2 fruit fly cellular contexts compared by ENCODE assay signal in genomic region chr3L:959188-959868, dm6.
TF ChIP-seq lines count a peak whose summit lies in the region.

No protein-coding gene starts in this region.

TF ChIP-seq in whole organism, embryonic, 481 proteins besides CTCF, POLR2A, EP300 and RAD21 (continued from another document):
- TF ChIP-seq gro (GFP tag; optimal IDR thresholded peaks at IDR 0.05; lab: Kevin White, UChicago) (peak; percentile 26), CG14965 (GFP tag; optimal IDR thresholded peaks at IDR 0.05; lab: Kevin White, UChicago; ENCODE audit: borderline replicate concordance) (peak; percentile 31), CG9876 (GFP tag; optimal IDR thresholded peaks at IDR 0.05; lab: Kevin White, UChicago) (no peak), CG10565 (GFP tag; optimal IDR thresholded peaks at IDR 0.05; lab: Kevin White, UChicago) (no peak), Ptx1 (GFP tag; IDR thresholded peaks at IDR 0.05; lab: Robert Waterston, UW) (no peak), vvl (GFP tag; IDR thresholded peaks at IDR 0.05; lab: Robert Waterston, UW) (peak; percentile 40; the same call in 1 of the 2 replicates), sd (tag; optimal IDR thresholded peaks at IDR 0.05; lab: Kevin White, UChicago) (peak; percentile 12), ci (GFP tag; IDR thresholded peaks at IDR 0.05; lab: Robert Waterston, UW) (0 out of 3 replicates have a peak, but pooled peaks have one; percentile 13), Dek (tag; optimal IDR thresholded peaks at IDR 0.05; lab: Kevin White, UChicago) (no peak), CG8478 (optimal IDR thresholded peaks at IDR 0.05; lab: Kevin White, UChicago) (no peak), CG7786 (GFP tag; optimal IDR thresholded peaks at IDR 0.05; lab: Kevin White, UChicago) (no peak), D19A (tag; optimal IDR thresholded peaks at IDR 0.05; lab: Kevin White, UChicago) (peak; percentile 81), CG8765 (GFP tag; IDR thresholded peaks at IDR 0.05; lab: Robert Waterston, UW) (no peak), Med (GFP tag; lab: Kevin White, UChicago) (peak; percentile 50), ase (GFP tag; IDR thresholded peaks at IDR 0.05; lab: Robert Waterston, UW) (no peak), CG12391 (tag; optimal IDR thresholded peaks at IDR 0.05; lab: Kevin White, UChicago) (no peak), yki (optimal IDR thresholded peaks at IDR 0.05; lab: Kevin White, UChicago) (peak; percentile 31), Hr3 (GFP tag; optimal IDR thresholded peaks at IDR 0.05; lab: Kevin White, UChicago) (no peak), nom (GFP tag; optimal IDR thresholded peaks at IDR 0.05; lab: Kevin White, UChicago) (peak; percentile 8), grn (GFP tag; optimal IDR thresholded peaks at IDR 0.05; lab: Kevin White, UChicago) (peak; percentile 69), sens (GFP tag; lab: Kevin White, UChicago) (peak; percentile 73), chinmo (GFP tag; IDR thresholded peaks at IDR 0.05; lab: Robert Waterston, UW; ENCODE audit: partially characterized antibody) (peak; percentile 76; the same call in 1 of the 4 replicates), Dip3 (GFP tag; optimal IDR thresholded peaks at IDR 0.05; lab: Kevin White, UChicago) (no peak), CG32532 (GFP tag; IDR thresholded peaks at IDR 0.05; lab: Robert Waterston, UW) (peak; percentile 37; the same call in 1 of the 2 replicates), kni (GFP tag; optimal IDR thresholded peaks at IDR 0.05; lab: Kevin White, UChicago) (peak; percentile 13), lab (GFP tag; optimal IDR thresholded peaks at IDR 0.05; lab: Kevin White, UChicago) (peak; percentile 19), Jarid2 (GFP tag; optimal IDR thresholded peaks at IDR 0.05; lab: Kevin White, UChicago) (peak; percentile 71), CG10209 (GFP tag; optimal IDR thresholded peaks at IDR 0.05; lab: Kevin White, UChicago) (no peak), gcm (GFP tag; optimal IDR thresholded peaks at IDR 0.05; lab: Kevin White, UChicago) (no peak), CG15514 (GFP tag; optimal IDR thresholded peaks at IDR 0.05; lab: Kevin White, UChicago) (peak; percentile 1), CG33213 (GFP tag; optimal IDR thresholded peaks at IDR 0.05; lab: Kevin White, UChicago) (no peak), Vsx1 (GFP tag; optimal IDR thresholded peaks at IDR 0.05; lab: Kevin White, UChicago) (peak; percentile 83), Asciz (GFP tag; optimal IDR thresholded peaks at IDR 0.05; lab: Kevin White, UChicago) (peak; percentile 7), sug (tag; optimal IDR thresholded peaks at IDR 0.05; lab: Kevin White, UChicago) (peak; percentile 58), CG11398 (GFP tag; optimal IDR thresholded peaks at IDR 0.05; lab: Kevin White, UChicago) (no peak), Drgx (GFP tag; IDR thresholded peaks at IDR 0.05; lab: Robert Waterston, UW) (peak; percentile 41), fd64A (GFP tag; optimal IDR thresholded peaks at IDR 0.05; lab: Kevin White, UChicago) (no peak), Oli (tag; optimal IDR thresholded peaks at IDR 0.05; lab: Kevin White, UChicago) (no peak), BtbVII (GFP tag; optimal IDR thresholded peaks at IDR 0.05; lab: Kevin White, UChicago) (peak; percentile 22), CG2120 (GFP tag; optimal IDR thresholded peaks at IDR 0.05; lab: Kevin White, UChicago) (no peak), CG1603 (tag; optimal IDR thresholded peaks at IDR 0.05; lab: Kevin White, UChicago) (peak; percentile 8), CG11723 (GFP tag; optimal IDR thresholded peaks at IDR 0.05; lab: Kevin White, UChicago) (no peak), B-H1 (GFP tag; IDR thresholded peaks at IDR 0.05; lab: Robert Waterston, UW) (no peak), caup (GFP tag; optimal IDR thresholded peaks at IDR 0.05; lab: Kevin White, UChicago; ENCODE audit: severe bottlenecking) (peak; percentile 9), Bdp1 (GFP tag; optimal IDR thresholded peaks at IDR 0.05; lab: Kevin White, UChicago) (no peak), bsh (GFP tag; optimal IDR thresholded peaks at IDR 0.05; lab: Kevin White, UChicago) (peak; percentile 5 to 24), exex (tag; optimal IDR thresholded peaks at IDR 0.05; lab: Kevin White, UChicago) (peak; percentile 95), MTF-1 (GFP tag; optimal IDR thresholded peaks at IDR 0.05; lab: Kevin White, UChicago; ENCODE audit: borderline replicate concordance) (no peak), CG12155 (GFP tag; optimal IDR thresholded peaks at IDR 0.05; lab: Kevin White, UChicago) (no peak), gsb-n (tag; optimal IDR thresholded peaks at IDR 0.05; lab: Kevin White, UChicago) (no peak), nerfin-1 (tag; optimal IDR thresholded peaks at IDR 0.05; lab: Kevin White, UChicago) (peak; percentile 2)

TF ChIP-seq in whole organism, prepupa, 60 proteins besides CTCF, POLR2A, EP300 and RAD21 (continued from another document):
- TF ChIP-seq CG34406 (GFP tag; optimal IDR thresholded peaks at IDR 0.05; lab: Kevin White, UChicago) = peak; percentile 25
- TF ChIP-seq fkh (GFP tag; optimal IDR thresholded peaks at IDR 0.05; lab: Kevin White, UChicago) = peak; percentile 61
- TF ChIP-seq ss (GFP tag; optimal IDR thresholded peaks at IDR 0.05; lab: Kevin White, UChicago) = peak; percentile 15 to 53
- peak; percentile 30 for TF ChIP-seq CG4318 (GFP tag; optimal IDR thresholded peaks at IDR 0.05; lab: Kevin White, UChicago)
- TF ChIP-seq Ets21C (GFP tag; optimal IDR thresholded peaks at IDR 0.05; lab: Kevin White, UChicago) = no peak
- TF ChIP-seq Eip78C (GFP tag; lab: Kevin White, UChicago) = peak; percentile 87
- TF ChIP-seq CG10669 (GFP tag; optimal IDR thresholded peaks at IDR 0.05; lab: Kevin White, UChicago) = peak; percentile 32
- TF ChIP-seq dsx (GFP tag; optimal IDR thresholded peaks at IDR 0.05; lab: Kevin White, UChicago; ENCODE audit: poor library complexity, severe bottlenecking) = peak; percentile 54
- TF ChIP-seq CG6276 (GFP tag; optimal IDR thresholded peaks at IDR 0.05; lab: Kevin White, UChicago) = peak; percentile 53
- TF ChIP-seq spab (GFP tag; optimal IDR thresholded peaks at IDR 0.05; lab: Kevin White, UChicago) = no peak
- 0 out of 2 replicates have a peak, but pooled peaks have one; percentile 21 for TF ChIP-seq Gug (GFP tag; IDR thresholded peaks at IDR 0.05; lab: Robert Waterston, UW)
- peak; percentile 34 for TF ChIP-seq CG7368 (GFP tag; optimal IDR thresholded peaks at IDR 0.05; lab: Kevin White, UChicago)
- TF ChIP-seq Sox14 (GFP tag; optimal IDR thresholded peaks at IDR 0.05; lab: Kevin White, UChicago) = peak; percentile 72
- peak; percentile 64 for TF ChIP-seq OdsH (GFP tag; optimal IDR thresholded peaks at IDR 0.05; lab: Kevin White, UChicago)
- peak; percentile 48 for TF ChIP-seq Ets96B (tag; optimal IDR thresholded peaks at IDR 0.05; lab: Kevin White, UChicago)
- TF ChIP-seq CG1621 (tag; optimal IDR thresholded peaks at IDR 0.05; lab: Kevin White, UChicago) = peak; percentile 69
- peak; percentile 29 for TF ChIP-seq Eip75B (GFP tag; optimal IDR thresholded peaks at IDR 0.05; lab: Kevin White, UChicago)
- peak; percentile 53 for TF ChIP-seq CG6792 (GFP tag; optimal IDR thresholded peaks at IDR 0.05; lab: Kevin White, UChicago)
- peak; percentile 20 for TF ChIP-seq lz (GFP tag; optimal IDR thresholded peaks at IDR 0.05; lab: Kevin White, UChicago)
- TF ChIP-seq CG15336 (GFP tag; IDR thresholded peaks at IDR 0.05; lab: Robert Waterston, UW) = peak; percentile 68
- peak; percentile 40 for TF ChIP-seq Hr39 (GFP tag; optimal IDR thresholded peaks at IDR 0.05; lab: Kevin White, UChicago)
- TF ChIP-seq cyc (GFP tag; optimal IDR thresholded peaks at IDR 0.05; lab: Kevin White, UChicago) = peak; percentile 31
- peak; percentile 5 for TF ChIP-seq Sox15 (GFP tag; optimal IDR thresholded peaks at IDR 0.05; lab: Kevin White, UChicago)
- peak; percentile 38 for TF ChIP-seq net (GFP tag; optimal IDR thresholded peaks at IDR 0.05; lab: Kevin White, UChicago)
- no peak for TF ChIP-seq dac (GFP tag; optimal IDR thresholded peaks at IDR 0.05; lab: Kevin White, UChicago)
- peak; percentile 55 for TF ChIP-seq acj6 (GFP tag; optimal IDR thresholded peaks at IDR 0.05; lab: Kevin White, UChicago)
- no peak for TF ChIP-seq fd85E (GFP tag; optimal IDR thresholded peaks at IDR 0.05; lab: Kevin White, UChicago)
- TF ChIP-seq vri (GFP tag; optimal IDR thresholded peaks at IDR 0.05; lab: Kevin White, UChicago) = no peak
- TF ChIP-seq CG6808 (GFP tag; optimal IDR thresholded peaks at IDR 0.05; lab: Kevin White, UChicago) = no peak
- peak; percentile 46; the same call in 1 of the 3 replicates for TF ChIP-seq CG6163 (GFP tag; IDR thresholded peaks at IDR 0.05; lab: Robert Waterston, UW)
- no peak for TF ChIP-seq Eip93F (GFP tag; optimal IDR thresholded peaks at IDR 0.05; lab: Kevin White, UChicago)
- TF ChIP-seq esn (GFP tag; optimal IDR thresholded peaks at IDR 0.05; lab: Kevin White, UChicago) = peak; percentile 27
- peak; percentile 19 for TF ChIP-seq CG11902 (GFP tag; optimal IDR thresholded peaks at IDR 0.05; lab: Kevin White, UChicago)
- TF ChIP-seq Met (GFP tag; optimal IDR thresholded peaks at IDR 0.05; lab: Kevin White, UChicago) = peak; percentile 26
- peak; percentile 55 for TF ChIP-seq pdm3 (GFP tag; optimal IDR thresholded peaks at IDR 0.05; lab: Kevin White, UChicago)
- TF ChIP-seq CG6854 (GFP tag; optimal IDR thresholded peaks at IDR 0.05; lab: Kevin White, UChicago) = peak; percentile 9
- TF ChIP-seq CG31627 (GFP tag; optimal IDR thresholded peaks at IDR 0.05; lab: Kevin White, UChicago) = peak; percentile 5
- TF ChIP-seq CG8119 (GFP tag; IDR thresholded peaks at IDR 0.05; lab: Robert Waterston, UW) = peak; percentile 64
- TF ChIP-seq Sox102F (GFP tag; optimal IDR thresholded peaks at IDR 0.05; lab: Kevin White, UChicago) = peak; percentile 15
